Worm (Caenorhabditis elegans): ENCODE results near the gene K08F8.15.

Gene K08F8.15

DNA sequence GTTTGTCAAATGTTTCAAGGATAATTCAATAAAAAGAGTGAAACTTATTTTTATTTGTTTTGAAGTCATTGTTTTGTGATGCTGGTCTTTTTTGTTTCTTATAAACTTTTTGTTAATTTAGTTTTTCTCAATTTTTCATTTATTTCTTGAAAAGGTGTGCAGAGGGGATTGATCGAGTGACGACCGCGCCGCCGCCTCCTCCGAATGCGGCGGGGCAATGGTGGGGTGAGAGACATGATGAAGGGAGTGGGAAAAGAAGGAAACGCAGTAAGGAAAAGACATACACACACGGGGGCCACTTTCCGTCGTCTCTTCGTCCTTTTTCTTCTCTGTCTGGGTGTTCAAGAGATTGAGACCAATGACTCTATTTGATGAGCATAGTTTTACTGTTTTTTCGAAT is 2.8 kb downstream of the K08F8.15 start (continued):
- TF ChIP-seq nhr-28 (tag; optimal IDR thresholded peaks at IDR 0.05) (no peak), ceh-62 (tag; optimal IDR thresholded peaks at IDR 0.05) (no peak), jun-1 (tag; optimal IDR thresholded peaks at IDR 0.05) (no peak), snpc-4 (tag; optimal IDR thresholded peaks at IDR 0.05) (no peak), ces-1 (GFP tag; optimal IDR thresholded peaks at IDR 0.05) (no peak), ctbp-1 (GFP tag; IDR thresholded peaks at IDR 0.05) (no peak), Y5F2A.4 (GFP tag; optimal IDR thresholded peaks at IDR 0.05) (no peak), zip-11 (GFP tag; IDR thresholded peaks at IDR 0.05) (no peak), lsy-2 (tag; optimal IDR thresholded peaks at IDR 0.05) (peak in 1 of 2 experiments; percentile 32), unc-39 (tag; optimal IDR thresholded peaks at IDR 0.05) (no peak), mxl-3 (GFP tag; optimal IDR thresholded peaks at IDR 0.05) (no peak), mdl-1 (tag; optimal IDR thresholded peaks at IDR 0.05) (no peak), saeg-2 (GFP tag; IDR thresholded peaks at IDR 0.05) (no peak), ceh-20 (GFP tag; IDR thresholded peaks at IDR 0.05) (no peak), set-16 (GFP tag; IDR thresholded peaks at IDR 0.05) (no peak), snpc-1.2 (GFP tag; IDR thresholded peaks at IDR 0.05) (no peak), fkh-10 (GFP tag; optimal IDR thresholded peaks at IDR 0.05) (no peak), ceh-44 (GFP tag; IDR thresholded peaks at IDR 0.05) (no peak), sdz-12 (GFP tag; optimal IDR thresholded peaks at IDR 0.05) (no peak), lin-13 (GFP tag; optimal IDR thresholded peaks at IDR 0.05) (no peak), ceh-32 (tag; optimal IDR thresholded peaks at IDR 0.05; ENCODE audit: poor library complexity) (no peak), ZK546.5 (tag; optimal IDR thresholded peaks at IDR 0.05) (no peak), pqm-1 (tag; optimal IDR thresholded peaks at IDR 0.05) (peak; percentile 3), ceh-28 (tag; optimal IDR thresholded peaks at IDR 0.05) (no peak), spr-3 (GFP tag; optimal IDR thresholded peaks at IDR 0.05) (no peak), R02D3.7 (tag; optimal IDR thresholded peaks at IDR 0.05) (no peak), Y105C5A.15 (GFP tag; IDR thresholded peaks at IDR 0.05) (no peak), zfp-2 (tag; optimal IDR thresholded peaks at IDR 0.05) (no peak), arid-1 (GFP tag; conservative IDR thresholded peaks at IDR 0.05) (no peak), zfp-3 (GFP tag; conservative IDR thresholded peaks at IDR 0.05) (no peak), skn-1 (tag; optimal IDR thresholded peaks at IDR 0.05) (no peak), madf-9 (GFP tag; conservative IDR thresholded peaks at IDR 0.05) (0 out of 2 replicates have a peak, but pooled peaks have one; percentile 4), lin-1 (GFP tag; IDR thresholded peaks at IDR 0.05) (no peak), daf-16 (GFP tag; optimal IDR thresholded peaks at IDR 0.05) (no peak), daf-16 (tag; optimal IDR thresholded peaks at IDR 0.05) (peak; percentile 11), T20F7.1 (GFP tag; optimal IDR thresholded peaks at IDR 0.05) (no peak), spr-1 (tag; optimal IDR thresholded peaks at IDR 0.05) (no peak), T26A8.4 (GFP tag; IDR thresholded peaks at IDR 0.05) (no peak), lin-38 (GFP tag; IDR thresholded peaks at IDR 0.05) (no peak), nhr-111 (GFP tag; optimal IDR thresholded peaks at IDR 0.05) (no peak), lin-29 (GFP tag; IDR thresholded peaks at IDR 0.05) (no peak), ama-1 (optimal IDR thresholded peaks at IDR 0.05) (no peak), nhr-25 (tag; optimal IDR thresholded peaks at IDR 0.05; ENCODE audit: borderline replicate concordance, insufficient read depth) (no peak), zip-2 (tag; optimal IDR thresholded peaks at IDR 0.05) (no peak), duxl-1 (tag; optimal IDR thresholded peaks at IDR 0.05; ENCODE audit: poor library complexity) (no peak), F10B5.3 (tag; optimal IDR thresholded peaks at IDR 0.05) (no peak), F44E2.7 (GFP tag; IDR thresholded peaks at IDR 0.05) (no peak), lin-15B (tag; optimal IDR thresholded peaks at IDR 0.05) (no peak), attf-4 (tag; optimal IDR thresholded peaks at IDR 0.05) (no peak), nhr-11 (tag; optimal IDR thresholded peaks at IDR 0.05) (no peak), tra-1 (GFP tag; IDR thresholded peaks at IDR 0.05) (no peak), aly-2 (tag; optimal IDR thresholded peaks at IDR 0.05) (no peak), dpl-1 (GFP tag; optimal IDR thresholded peaks at IDR 0.05) (no peak)

Measured in whole organism, L4 larva.